Worm (Caenorhabditis elegans) whole organism, L2 larva: ENCODE data around the gene nst-1.

Experiments
- R02D3.7 ChIP-seq: fragments of 150-350 bp; optimal IDR thresholded peaks from 2 replicates; lab custom pipeline; 2014; ENCODE audit warnings: missing biosample characterization, missing genetic modification characterization
- Y55F3AM.14 ChIP-seq: fragments of 200-800 bp; sonication (Bioruptor generic); optimal IDR thresholded peaks from 2 replicates; lab custom pipeline; 2018; ENCODE audit warnings: mild to moderate bottlenecking, missing genetic modification characterization, missing compliant biosample characterization
- ZK546.5 ChIP-seq: sonication (generic microtip); optimal IDR thresholded peaks from 2 replicates; lab custom pipeline; 2017; ENCODE audit warnings: missing biosample characterization, missing genetic modification characterization
- aly-2 ChIP-seq: fragments of 150-350 bp; optimal IDR thresholded peaks from 2 replicates; lab custom pipeline; 2014; ENCODE audit warnings: missing biosample characterization, missing genetic modification characterization
- ama-1 ChIP-seq: fragments of 150-350 bp; optimal IDR thresholded peaks from 2 replicates; lab custom pipeline; 2018; ENCODE audit warnings: inconsistent platforms
- blmp-1 ChIP-seq: sonication (generic microtip); optimal IDR thresholded peaks from 2 replicates; lab custom pipeline; 2017; ENCODE audit warnings: missing genetic modification characterization, mild to moderate bottlenecking, missing compliant biosample characterization, antibody characterized with exemption, moderate library complexity; ENCODE audit not compliant: insufficient read depth
- ceh-16 ChIP-seq: fragments of 150-350 bp; optimal IDR thresholded peaks from 2 replicates; lab custom pipeline; 2014; ENCODE audit warnings: missing biosample characterization, missing genetic modification characterization
- ceh-82 ChIP-seq: fragments of 150-350 bp; optimal IDR thresholded peaks from 2 replicates; lab custom pipeline; 2014; ENCODE audit warnings: missing biosample characterization, missing genetic modification characterization
- crh-2 ChIP-seq: sonication (generic microtip); optimal IDR thresholded peaks from 2 replicates; lab custom pipeline; 2017; ENCODE audit warnings: missing biosample characterization, missing genetic modification characterization
- dmd-4 ChIP-seq: sonication (generic microtip); optimal IDR thresholded peaks from 2 replicates; lab custom pipeline; 2017; ENCODE audit warnings: missing biosample characterization, missing genetic modification characterization
- egl-27 ChIP-seq: sonication (generic microtip); optimal IDR thresholded peaks from 3 replicates; lab custom pipeline; 2017; ENCODE audit warnings: missing biosample characterization, missing genetic modification reagents, missing genetic modification characterization
- elt-1 ChIP-seq: fragments of 150-350 bp; optimal IDR thresholded peaks from 2 replicates; lab custom pipeline; 2014; ENCODE audit warnings: missing biosample characterization, missing genetic modification characterization
- elt-3 ChIP-seq: sonication (generic microtip); optimal IDR thresholded peaks from 2 replicates; lab custom pipeline; 2017; ENCODE audit warnings: missing biosample characterization, missing genetic modification characterization
- fos-1 ChIP-seq: fragments of 150-350 bp; optimal IDR thresholded peaks from 2 replicates; lab custom pipeline; 2014; ENCODE audit warnings: missing biosample characterization, missing genetic modification characterization
- gmeb-1 ChIP-seq: fragments of 150-350 bp; optimal IDR thresholded peaks from 2 replicates; lab custom pipeline; 2014; ENCODE audit warnings: missing biosample characterization, missing genetic modification characterization
- lin-13 ChIP-seq: fragments of 150-350 bp; optimal IDR thresholded peaks from 2 replicates; lab custom pipeline; 2014; ENCODE audit warnings: missing biosample characterization, missing genetic modification reagents, missing genetic modification characterization
- lin-39 ChIP-seq: fragments of 150-350 bp; optimal IDR thresholded peaks from 2 replicates; lab custom pipeline; 2014; ENCODE audit warnings: missing biosample characterization, missing genetic modification reagents, missing genetic modification characterization
- lsy-2 ChIP-seq, 2 experiments: fragments of 150-350 bp in 1 of 2; sonication (generic microtip) in 1 of 2; optimal IDR thresholded peaks; 2 replicates each; lab custom pipeline; 2014 to 2017; ENCODE audit warnings: missing biosample characterization in 2 of 2, missing genetic modification characterization in 2 of 2
- mab-5 ChIP-seq: fragments of 150-350 bp; optimal IDR thresholded peaks from 2 replicates; lab custom pipeline; 2014; ENCODE audit warnings: missing biosample characterization, missing genetic modification characterization
- mbf-1 ChIP-seq: sonication (generic microtip); optimal IDR thresholded peaks from 2 replicates; lab custom pipeline; 2017; ENCODE audit warnings: missing biosample characterization, missing genetic modification characterization
- mdl-1 ChIP-seq, 2 experiments: fragments of 150-350 bp in 1 of 2; sonication (generic microtip) in 1 of 2; optimal IDR thresholded peaks; 2 replicates each; lab custom pipeline; 2017; ENCODE audit warnings: missing biosample characterization in 2 of 2, missing genetic modification characterization in 2 of 2
- nhr-10 ChIP-seq: sonication (generic microtip); optimal IDR thresholded peaks from 2 replicates; lab custom pipeline; 2017; ENCODE audit warnings: missing biosample characterization, missing genetic modification characterization
- nhr-11 ChIP-seq: fragments of 150-350 bp; optimal IDR thresholded peaks from 2 replicates; lab custom pipeline; 2014; ENCODE audit warnings: missing biosample characterization, missing genetic modification characterization
- nhr-12 ChIP-seq: fragments of 150-350 bp; optimal IDR thresholded peaks from 2 replicates; lab custom pipeline; 2014; ENCODE audit warnings: missing biosample characterization, missing genetic modification characterization
- nhr-129 ChIP-seq: fragments of 150-350 bp; optimal IDR thresholded peaks from 2 replicates; lab custom pipeline; 2014; ENCODE audit warnings: missing biosample characterization, missing genetic modification characterization
- nhr-21 ChIP-seq: fragments of 150-350 bp; optimal IDR thresholded peaks from 2 replicates; lab custom pipeline; 2014; ENCODE audit warnings: missing biosample characterization, missing genetic modification characterization
- nhr-23 ChIP-seq: fragments of 150-350 bp; optimal IDR thresholded peaks from 2 replicates; lab custom pipeline; 2014; ENCODE audit warnings: missing biosample characterization, missing genetic modification reagents, missing genetic modification characterization
- nhr-237 ChIP-seq: fragments of 150-350 bp; optimal IDR thresholded peaks from 2 replicates; lab custom pipeline; 2014; ENCODE audit warnings: missing biosample characterization, missing genetic modification characterization
- nhr-25 ChIP-seq: fragments of 150-350 bp; sonication (generic microtip); optimal IDR thresholded peaks from 3 replicates; lab custom pipeline; 2014; ENCODE audit warnings: missing biosample characterization, missing genetic modification characterization
- nhr-6 ChIP-seq: fragments of 150-350 bp; optimal IDR thresholded peaks from 2 replicates; lab custom pipeline; 2014; ENCODE audit warnings: missing biosample characterization, missing genetic modification characterization
- nhr-77 ChIP-seq: fragments of 150-350 bp; optimal IDR thresholded peaks from 2 replicates; lab custom pipeline; 2014; ENCODE audit warnings: missing biosample characterization, missing genetic modification characterization
- peb-1 ChIP-seq: fragments of 150-350 bp; optimal IDR thresholded peaks from 2 replicates; lab custom pipeline; 2014; ENCODE audit warnings: missing biosample characterization, missing genetic modification characterization
- sem-4 ChIP-seq: fragments of 150-350 bp; optimal IDR thresholded peaks from 2 replicates; lab custom pipeline; 2014; ENCODE audit warnings: missing biosample characterization, missing genetic modification reagents, missing genetic modification characterization
- skn-1 ChIP-seq: sonication (generic microtip); optimal IDR thresholded peaks from 2 replicates; lab custom pipeline; 2017; ENCODE audit warnings: missing biosample characterization, missing genetic modification characterization
- sma-3 ChIP-seq: sonication (generic microtip); optimal IDR thresholded peaks from 2 replicates; lab custom pipeline; 2016; ENCODE audit warnings: missing genetic modification reagents, missing genetic modification characterization, missing compliant biosample characterization
- sma-9 ChIP-seq, 2 experiments: fragments of 150-350 bp in 1 of 2; sonication (generic microtip) in 1 of 2; optimal IDR thresholded peaks; 2 replicates each; lab custom pipeline; 2014 to 2016; ENCODE audit warnings: missing genetic modification characterization in 2 of 2, mild to moderate bottlenecking in 1 of 2, missing biosample characterization in 1 of 2, missing compliant biosample characterization in 1 of 2, missing genetic modification reagents in 1 of 2, moderate library complexity in 1 of 2
- unc-39 ChIP-seq: fragments of 150-350 bp; optimal IDR thresholded peaks from 2 replicates; lab custom pipeline; 2014; ENCODE audit warnings: missing biosample characterization, missing genetic modification characterization
- unc-55 ChIP-seq: fragments of 150-350 bp; sonication (generic microtip); optimal IDR thresholded peaks from 3 replicates; lab custom pipeline; 2014; ENCODE audit warnings: missing biosample characterization, missing genetic modification reagents, missing genetic modification characterization
- unc-62 ChIP-seq: fragments of 150-350 bp; optimal IDR thresholded peaks from 2 replicates; lab custom pipeline; 2014; ENCODE audit warnings: missing biosample characterization, missing genetic modification reagents, missing genetic modification characterization
- zag-1 ChIP-seq: fragments of 150-350 bp; optimal IDR thresholded peaks from 2 replicates; lab custom pipeline; 2014; ENCODE audit warnings: missing biosample characterization, missing genetic modification characterization
- ztf-1 ChIP-seq: fragments of 200-800 bp; sonication (Bioruptor generic); conservative IDR thresholded peaks from 2 replicates; pipeline ENCODE4 v1.3.6; 2022; ENCODE audit warnings: missing genetic modification characterization, missing compliant biosample characterization
- ztf-4 ChIP-seq: fragments of 150-350 bp; optimal IDR thresholded peaks from 2 replicates; lab custom pipeline; 2014; ENCODE audit warnings: missing biosample characterization, missing genetic modification characterization

The nst-1 gene

DNA sequence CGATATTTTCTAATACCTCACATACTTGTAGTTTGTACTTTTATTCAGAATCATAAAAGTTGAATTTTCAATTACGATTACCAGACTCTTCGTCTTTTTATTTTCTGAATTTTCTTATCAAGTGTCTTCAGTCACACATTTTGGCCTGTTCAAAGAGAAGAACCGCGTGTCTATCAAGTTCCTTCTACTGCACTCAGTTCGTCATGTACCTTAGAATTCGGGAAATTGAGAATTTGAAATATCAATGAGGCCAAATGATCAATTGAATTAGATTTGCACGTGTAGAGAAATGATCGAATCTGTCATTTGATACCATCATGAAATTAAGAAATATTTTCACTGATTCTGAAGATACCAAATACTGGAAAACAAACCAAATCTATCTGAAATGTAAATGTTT, 19.4 kb downstream of the nst-1 start:
- TF ChIP-seq sma-9 (GFP tag; optimal IDR thresholded peaks at IDR 0.05; lab: Kevin White, UChicago), result peak; percentile 91
- no peak for TF ChIP-seq sma-9 (tag; optimal IDR thresholded peaks at IDR 0.05; lab: Kevin White, UChicago)
- peak; percentile 81 for TF ChIP-seq sma-3 (GFP tag; lab: Kevin White, UChicago)
- peak; percentile 18 for TF ChIP-seq nhr-6
- TF ChIP-seq lsy-2 (tag; optimal IDR thresholded peaks at IDR 0.05; lab: Kevin White, UChicago), result no peak
- peak in 1 of 2 experiments; percentile 14 for TF ChIP-seq mdl-1 (tag; optimal IDR thresholded peaks at IDR 0.05; lab: Kevin White, UChicago)
- TF ChIP-seq nhr-21 (tag; lab: Kevin White, UChicago), result peak; percentile 61
- TF ChIP-seq gmeb-1 (tag; lab: Kevin White, UChicago), result no peak
- peak; percentile 40 for TF ChIP-seq fos-1
- peak; percentile 49 for TF ChIP-seq blmp-1
- no peak for TF ChIP-seq zag-1 (tag; lab: Kevin White, UChicago)

DNA sequence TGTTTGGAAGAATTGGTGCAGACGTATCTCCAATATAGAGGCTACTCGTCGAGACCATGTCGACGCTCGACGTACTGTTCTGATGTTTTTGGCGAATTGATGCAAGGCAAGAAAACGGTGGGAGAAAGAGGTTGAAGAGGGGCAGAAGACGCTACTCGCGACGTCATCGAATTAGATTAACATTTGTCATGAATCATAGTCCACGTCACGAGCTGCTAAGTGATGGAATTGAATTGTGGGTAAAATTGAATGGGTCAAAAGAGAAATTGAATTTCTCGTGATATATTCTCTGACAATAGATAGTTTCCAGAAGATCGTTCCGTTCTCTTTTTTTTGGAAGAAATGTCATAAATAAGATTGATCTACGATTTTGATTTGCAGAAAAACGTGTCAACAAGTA, 23.3 kb downstream of the nst-1 start:
- TF ChIP-seq nhr-129, result peak; percentile 12
- TF ChIP-seq nhr-237, result no peak
- peak; percentile 88 for TF ChIP-seq sma-3 (GFP tag; lab: Kevin White, UChicago)
- TF ChIP-seq egl-27, result no peak
- no peak for TF ChIP-seq ama-1
- TF ChIP-seq gmeb-1 (tag; lab: Kevin White, UChicago), result no peak
- TF ChIP-seq sma-9 (GFP tag; optimal IDR thresholded peaks at IDR 0.05; lab: Kevin White, UChicago), result peak; percentile 66
- TF ChIP-seq sma-9 (tag; optimal IDR thresholded peaks at IDR 0.05; lab: Kevin White, UChicago), result no peak
- TF ChIP-seq aly-2 (tag; lab: Kevin White, UChicago), result no peak
- no peak for TF ChIP-seq mbf-1 (tag; lab: Kevin White, UChicago)
- TF ChIP-seq lin-39, result no peak
- TF ChIP-seq blmp-1, result no peak
- no peak for TF ChIP-seq unc-39
- no peak for TF ChIP-seq lin-13 (GFP tag; lab: Kevin White, UChicago)
- TF ChIP-seq ceh-82 (tag; lab: Kevin White, UChicago), result no peak
- TF ChIP-seq elt-3, result no peak
- no peak for TF ChIP-seq unc-55 (GFP tag; lab: Kevin White, UChicago)
- no peak for TF ChIP-seq R02D3.7
- no peak for TF ChIP-seq ztf-4 (tag; lab: Kevin White, UChicago)
- no peak for TF ChIP-seq nhr-21 (tag; lab: Kevin White, UChicago)
- TF ChIP-seq peb-1 (tag; lab: Kevin White, UChicago), result no peak
- TF ChIP-seq nhr-10 (tag; lab: Kevin White, UChicago), result no peak
- no peak for TF ChIP-seq nhr-77
- no peak for TF ChIP-seq Y55F3AM.14 (GFP tag; lab: Kevin White, UChicago)
- TF ChIP-seq crh-2 (tag; lab: Kevin White, UChicago), result peak; percentile 23
- no peak for TF ChIP-seq ceh-16
- no peak for TF ChIP-seq ztf-1
- TF ChIP-seq unc-62 (GFP tag; lab: Kevin White, UChicago), result no peak
- TF ChIP-seq lsy-2 (tag; optimal IDR thresholded peaks at IDR 0.05; lab: Kevin White, UChicago), result no peak
- no peak for TF ChIP-seq elt-1 (tag; lab: Kevin White, UChicago)
- TF ChIP-seq sem-4 (tag; lab: Kevin White, UChicago), result no peak

DNA sequence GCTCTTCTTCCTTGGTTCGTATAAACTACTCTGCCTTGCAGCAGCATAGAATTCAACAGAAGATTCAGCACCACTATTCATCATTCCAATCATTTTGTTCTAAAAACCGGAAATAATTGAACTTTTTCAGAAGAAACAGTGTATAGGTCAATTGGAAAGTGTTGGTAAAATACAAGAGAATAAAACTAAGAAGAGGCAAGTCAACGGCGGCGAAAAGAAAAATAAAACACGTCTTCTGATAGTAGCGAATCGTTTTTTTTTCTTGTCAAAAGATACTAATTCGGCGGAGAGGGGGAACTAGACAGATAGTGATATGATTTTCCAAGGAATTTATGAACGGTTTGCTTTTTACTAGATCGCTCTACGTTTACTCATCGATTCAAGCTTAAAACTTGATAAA, 24.0 kb downstream of the nst-1 start, which contains the start of gene F35C11.6:
Gene F35C11.6, minus strand, starts transcription at position 101 of the 400 bp plus-strand sequence.
- no peak for TF ChIP-seq aly-2 (tag; lab: Kevin White, UChicago)
- no peak for TF ChIP-seq nhr-25 (tag; lab: Kevin White, UChicago)
- TF ChIP-seq ZK546.5 (tag; lab: Kevin White, UChicago), result no peak
- no peak for TF ChIP-seq gmeb-1 (tag; lab: Kevin White, UChicago)
- TF ChIP-seq nhr-11 (tag; lab: Kevin White, UChicago), result no peak
- no peak for TF ChIP-seq ama-1
- TF ChIP-seq skn-1 (tag; lab: Kevin White, UChicago), result no peak
- no peak for TF ChIP-seq ceh-82 (tag; lab: Kevin White, UChicago)
- TF ChIP-seq unc-55 (GFP tag; lab: Kevin White, UChicago), result no peak
- no peak for TF ChIP-seq lin-13 (GFP tag; lab: Kevin White, UChicago)
- no peak for TF ChIP-seq lsy-2 (tag; optimal IDR thresholded peaks at IDR 0.05; lab: Kevin White, UChicago)
- TF ChIP-seq R02D3.7, result no peak
- no peak for TF ChIP-seq dmd-4 (tag; lab: Kevin White, UChicago)
- TF ChIP-seq nhr-23 (tag; lab: Kevin White, UChicago), result no peak
- no peak for TF ChIP-seq egl-27
- no peak for TF ChIP-seq zag-1 (tag; lab: Kevin White, UChicago)
- TF ChIP-seq fos-1, result no peak
- TF ChIP-seq mab-5 (tag; lab: Kevin White, UChicago), result no peak
- TF ChIP-seq ceh-16, result no peak
- no peak for TF ChIP-seq nhr-12 (tag; lab: Kevin White, UChicago)
- TF ChIP-seq, all 48 proteins: peak for 0
